Fruit fly (Drosophila melanogaster): ENCODE measurements around the gene chas.

The chas gene

DNA sequence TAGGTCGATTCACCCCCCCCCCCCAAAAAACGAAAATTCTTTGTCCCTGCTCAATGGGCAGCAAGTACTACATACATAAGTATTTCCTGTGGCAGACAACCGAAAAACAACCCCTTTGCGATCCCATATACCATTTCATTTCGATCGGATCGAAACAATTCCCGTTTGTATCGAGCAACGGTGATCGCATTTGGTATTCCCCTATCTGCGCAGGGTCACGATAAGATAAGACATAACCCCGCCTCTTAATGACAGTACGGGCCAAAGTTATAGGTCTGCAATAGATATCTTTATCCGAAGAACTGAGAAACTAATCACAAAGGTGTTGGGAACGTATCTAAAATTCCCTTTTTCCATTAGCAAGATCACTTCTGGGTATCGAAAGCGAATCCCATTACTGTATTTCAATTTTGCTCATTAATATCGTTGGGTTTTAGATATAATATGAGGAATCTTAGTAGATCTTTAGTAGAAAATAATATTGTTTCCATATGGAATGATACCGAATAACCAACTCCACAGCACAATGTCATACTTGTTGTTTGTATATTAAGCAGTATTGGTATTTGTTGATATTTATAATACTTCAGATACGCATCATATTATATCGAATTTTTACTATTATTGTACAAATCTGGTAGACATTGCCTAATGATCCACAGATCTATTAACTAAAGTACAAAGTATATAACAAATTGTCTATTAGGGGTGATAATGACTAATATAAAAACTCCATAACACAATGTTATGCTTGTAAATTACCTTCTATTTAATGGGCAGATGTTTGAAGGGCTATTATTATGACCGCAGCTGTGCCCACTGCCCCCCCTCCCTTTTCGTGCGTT is 42.7 kb upstream of the chas start:
- TF ChIP-seq prd (optimal IDR thresholded peaks at IDR 0.05) (no peak), prd (GFP tag; IDR thresholded peaks at IDR 0.05) (no peak), CG9932 (GFP tag; IDR thresholded peaks at IDR 0.05) (peak; percentile 44), CG17568 (GFP tag; optimal IDR thresholded peaks at IDR 0.05) (no peak), E2f1 (GFP tag; IDR thresholded peaks at IDR 0.05) (no peak), CG17829 (tag; optimal IDR thresholded peaks at IDR 0.05) (no peak), Rx (GFP tag; IDR thresholded peaks at IDR 0.05) (no peak), Rfx (GFP tag; IDR thresholded peaks at IDR 0.05) (0 out of 2 replicates have a peak, but pooled peaks have one; percentile 5), odd (GFP tag; optimal IDR thresholded peaks at IDR 0.05) (no peak), CG3847 (GFP tag; IDR thresholded peaks at IDR 0.05) (no peak), Six4 (GFP tag; optimal IDR thresholded peaks at IDR 0.05) (no peak), Hr51 (GFP tag; optimal IDR thresholded peaks at IDR 0.05) (peak in 1 of 2 experiments; percentile 1), CG18764 (GFP tag; optimal IDR thresholded peaks at IDR 0.05) (no peak), yki (optimal IDR thresholded peaks at IDR 0.05) (no peak), CG16815 (GFP tag; optimal IDR thresholded peaks at IDR 0.05) (peak; percentile 18), CG12391 (tag; optimal IDR thresholded peaks at IDR 0.05) (peak; percentile 15), grn (GFP tag; optimal IDR thresholded peaks at IDR 0.05) (peak; percentile 79), CG5245 (GFP tag; optimal IDR thresholded peaks at IDR 0.05) (no peak), phol (tag; optimal IDR thresholded peaks at IDR 0.05) (peak; percentile 6), ci (GFP tag; IDR thresholded peaks at IDR 0.05) (0 out of 3 replicates have a peak, but pooled peaks have one; percentile 25), Med (GFP tag) (no peak), hb (GFP tag; IDR thresholded peaks at IDR 0.05; ENCODE audit: partially characterized antibody) (no peak), pfk (GFP tag; optimal IDR thresholded peaks at IDR 0.05) (peak; percentile 49), trh (GFP tag; optimal IDR thresholded peaks at IDR 0.05) (no peak), pum (GFP tag; optimal IDR thresholded peaks at IDR 0.05) (no peak), rib (GFP tag; IDR thresholded peaks at IDR 0.05) (no peak), CG7556 (GFP tag; optimal IDR thresholded peaks at IDR 0.05) (peak; percentile 13), CG32532 (GFP tag; IDR thresholded peaks at IDR 0.05) (0 out of 2 replicates have a peak, but pooled peaks have one; percentile 24), vnd (GFP tag; IDR thresholded peaks at IDR 0.05; ENCODE audit: partially characterized antibody) (0 out of 3 replicates have a peak, but pooled peaks have one; percentile 9), CG17385 (GFP tag; optimal IDR thresholded peaks at IDR 0.05) (no peak), CG17328 (GFP tag; IDR thresholded peaks at IDR 0.05) (peak; percentile 15; the same call in 1 of the 2 replicates), CG9727 (GFP tag; optimal IDR thresholded peaks at IDR 0.05) (peak; percentile 37), CG1647 (GFP tag; optimal IDR thresholded peaks at IDR 0.05) (no peak), grau (tag; optimal IDR thresholded peaks at IDR 0.05) (peak; percentile 14), CG9797 (GFP tag; optimal IDR thresholded peaks at IDR 0.05) (no peak), MESR4 (GFP tag; optimal IDR thresholded peaks at IDR 0.05) (no peak), CG9817 (tag; optimal IDR thresholded peaks at IDR 0.05) (no peak), CG13894 (tag; optimal IDR thresholded peaks at IDR 0.05) (peak; percentile 10), CG6791 (GFP tag; IDR thresholded peaks at IDR 0.05; ENCODE audit: partially characterized antibody) (no peak), MBD-R2 (GFP tag; IDR thresholded peaks at IDR 0.05) (no peak), sc (optimal IDR thresholded peaks at IDR 0.05) (no peak), sc (GFP tag; optimal IDR thresholded peaks at IDR 0.05) (no peak), ind (GFP tag; optimal IDR thresholded peaks at IDR 0.05) (no peak), bsh (GFP tag; optimal IDR thresholded peaks at IDR 0.05) (no peak), CG4424 (GFP tag; optimal IDR thresholded peaks at IDR 0.05) (peak; percentile 26), tap (tag; optimal IDR thresholded peaks at IDR 0.05) (no peak), CG2678 (tag; optimal IDR thresholded peaks at IDR 0.05) (peak; percentile 19), Drgx (GFP tag; IDR thresholded peaks at IDR 0.05) (no peak), br (optimal IDR thresholded peaks at IDR 0.05) (no peak), Eip74EF (GFP tag; optimal IDR thresholded peaks at IDR 0.05) (no peak)

Data from whole organism, embryonic.